Fruit fly (Drosophila melanogaster) whole organism, prepupa: Measurements from ENCODE around the gene Klp10A.
A peak's percentile ranks its signal among the peaks of the same experiment; 100 is the strongest.

Source experiments
- CG10631 ChIP-seq: fragments of 200-800 bp; sonication (Bioruptor generic); optimal IDR thresholded peaks from 2 replicates; lab custom pipeline; 2016; ENCODE audit warnings: missing biosample characterization, missing genetic modification characterization
- CG10669 ChIP-seq: fragments of 200-800 bp; sonication (Bioruptor generic); optimal IDR thresholded peaks from 3 replicates; lab custom pipeline; 2018; ENCODE audit warnings: missing biosample characterization, mild to moderate bottlenecking, missing genetic modification characterization, moderate library complexity
- CG11294 ChIP-seq: fragments of 200-800 bp; sonication (Bioruptor generic); IDR thresholded peaks from 2 replicates; pipeline ENCODE4 v1.3.6; 2022; ENCODE audit warnings: missing biosample characterization, missing genetic modification characterization
- CG11762 ChIP-seq: fragments of 200-800 bp; sonication (Bioruptor generic); optimal IDR thresholded peaks from 3 replicates; lab custom pipeline; 2016; ENCODE audit warnings: missing biosample characterization, missing genetic modification characterization; ENCODE audit not compliant: insufficient read depth
- CG11902 ChIP-seq: fragments of 200-800 bp; sonication (Bioruptor generic); optimal IDR thresholded peaks from 3 replicates; lab custom pipeline; 2016; ENCODE audit warnings: missing biosample characterization, missing genetic modification characterization
- CG1621 ChIP-seq: fragments of 200-800 bp; sonication (Bioruptor generic); optimal IDR thresholded peaks from 3 replicates; lab custom pipeline; 2018; ENCODE audit warnings: missing biosample characterization, mild to moderate bottlenecking, missing genetic modification characterization
- CG16779 ChIP-seq: fragments of 200-800 bp; sonication (Bioruptor generic); optimal IDR thresholded peaks from 3 replicates; lab custom pipeline; 2017; ENCODE audit warnings: missing biosample characterization, mild to moderate bottlenecking, missing genetic modification characterization
- CG3032 ChIP-seq: fragments of 200-800 bp; optimal IDR thresholded peaks from 2 replicates; lab custom pipeline; 2019; ENCODE audit warnings: missing biosample characterization, mild to moderate bottlenecking, missing genetic modification characterization, moderate library complexity
- CG32006 ChIP-seq: fragments of 200-800 bp; sonication (Bioruptor generic); optimal IDR thresholded peaks from 3 replicates; lab custom pipeline; 2017; ENCODE audit warnings: missing biosample characterization, mild to moderate bottlenecking, missing genetic modification characterization
- CG34406 ChIP-seq: fragments of 200-800 bp; sonication (Bioruptor generic); optimal IDR thresholded peaks from 3 replicates; lab custom pipeline; 2016; ENCODE audit warnings: missing biosample characterization, missing genetic modification characterization
- CG6163 ChIP-seq: fragments of 200-800 bp; sonication (Bioruptor generic); IDR thresholded peaks from 3 replicates; pipeline ENCODE4 v1.3.6; 2022; ENCODE audit warnings: missing biosample characterization, missing genetic modification characterization
- CG6276 ChIP-seq: fragments of 200-800 bp; sonication (Bioruptor generic); optimal IDR thresholded peaks from 2 replicates; lab custom pipeline; 2017; ENCODE audit warnings: missing biosample characterization, mild to moderate bottlenecking, missing genetic modification characterization
- CG6792 ChIP-seq: fragments of 200-800 bp; sonication (Bioruptor generic); optimal IDR thresholded peaks from 3 replicates; lab custom pipeline; 2016; ENCODE audit warnings: missing biosample characterization, missing genetic modification characterization
- CG6808 ChIP-seq: fragments of 200-800 bp; sonication (Bioruptor generic); optimal IDR thresholded peaks from 3 replicates; lab custom pipeline; 2017; ENCODE audit warnings: missing biosample characterization, missing genetic modification characterization, mild to moderate bottlenecking, moderate library complexity, missing genetic modification reagents
- CG6854 ChIP-seq: fragments of 200-800 bp; sonication (Bioruptor generic); optimal IDR thresholded peaks from 2 replicates; lab custom pipeline; 2017; ENCODE audit warnings: missing biosample characterization, mild to moderate bottlenecking, missing genetic modification characterization
- CG7368 ChIP-seq: fragments of 200-800 bp; sonication (Bioruptor generic); optimal IDR thresholded peaks from 3 replicates; lab custom pipeline; 2016; ENCODE audit warnings: missing biosample characterization, missing genetic modification characterization
- CG8119 ChIP-seq: fragments of 200-800 bp; sonication (Bioruptor generic); IDR thresholded peaks from 3 replicates; pipeline ENCODE4 v1.3.6; 2022; ENCODE audit warnings: missing biosample characterization, missing genetic modification characterization
- CG8632 ChIP-seq: fragments of 200-800 bp; sonication (Bioruptor generic); optimal IDR thresholded peaks from 3 replicates; lab custom pipeline; 2016; ENCODE audit warnings: missing biosample characterization, missing genetic modification characterization
- Eip75B ChIP-seq: fragments of 200-800 bp; sonication (Bioruptor generic); optimal IDR thresholded peaks from 3 replicates; lab custom pipeline; 2016; ENCODE audit warnings: missing biosample characterization, missing genetic modification characterization
- Eip78C ChIP-seq: fragments of 200-800 bp; sonication (Bioruptor generic); peaks from one replicate; lab custom pipeline; 2016; ENCODE audit warnings: missing biosample characterization, missing genetic modification characterization
- Eip93F ChIP-seq: fragments of 200-800 bp; sonication (Bioruptor generic); optimal IDR thresholded peaks from 2 replicates; lab custom pipeline; 2016; ENCODE audit warnings: missing biosample characterization, mild to moderate bottlenecking, missing genetic modification characterization
- Ets21C ChIP-seq: fragments of 200-800 bp; sonication (Bioruptor generic); optimal IDR thresholded peaks from 3 replicates; lab custom pipeline; 2016; ENCODE audit warnings: missing biosample characterization, missing genetic modification characterization
- Gug ChIP-seq: fragments of 200-800 bp; sonication (Bioruptor generic); IDR thresholded peaks from 2 replicates; pipeline ENCODE4 v1.3.6; 2022; ENCODE audit warnings: missing biosample characterization, missing genetic modification characterization
- Hr38 ChIP-seq: sonication (Bioruptor generic); optimal IDR thresholded peaks from 2 replicates; lab custom pipeline; 2016; ENCODE audit warnings: missing biosample characterization, missing genetic modification characterization
- Hr39 ChIP-seq: fragments of 200-800 bp; sonication (Bioruptor generic); optimal IDR thresholded peaks from 2 replicates; lab custom pipeline; 2016; ENCODE audit warnings: missing biosample characterization, missing genetic modification characterization
- Hr4 ChIP-seq: fragments of 200-800 bp; sonication (Bioruptor generic); optimal IDR thresholded peaks from 3 replicates; lab custom pipeline; 2016; ENCODE audit warnings: missing biosample characterization, missing genetic modification characterization
- Met ChIP-seq: fragments of 200-800 bp; sonication (Bioruptor generic); optimal IDR thresholded peaks from 3 replicates; lab custom pipeline; 2016; ENCODE audit warnings: missing biosample characterization, missing genetic modification characterization
- Smox ChIP-seq: fragments of 200-800 bp; sonication (Bioruptor generic); optimal IDR thresholded peaks from 3 replicates; lab custom pipeline; 2016; ENCODE audit warnings: missing biosample characterization, missing genetic modification characterization
- Sox102F ChIP-seq: fragments of 200-800 bp; sonication (Bioruptor generic); optimal IDR thresholded peaks from 2 replicates; lab custom pipeline; 2016; ENCODE audit warnings: missing biosample characterization, mild to moderate bottlenecking, missing genetic modification characterization
- Sox14 ChIP-seq: fragments of 200-800 bp; sonication (Bioruptor generic); optimal IDR thresholded peaks from 3 replicates; lab custom pipeline; 2016; ENCODE audit warnings: missing biosample characterization, missing genetic modification characterization
- Sox15 ChIP-seq: fragments of 200-800 bp; sonication (Bioruptor generic); optimal IDR thresholded peaks from 3 replicates; lab custom pipeline; 2016; ENCODE audit warnings: missing biosample characterization, missing genetic modification characterization
- achi ChIP-seq: fragments of 200-800 bp; sonication (Bioruptor generic); optimal IDR thresholded peaks from 3 replicates; lab custom pipeline; 2016; ENCODE audit warnings: missing biosample characterization, missing genetic modification characterization
- acj6 ChIP-seq: fragments of 200-800 bp; sonication (Bioruptor generic); optimal IDR thresholded peaks from 3 replicates; lab custom pipeline; 2016; ENCODE audit warnings: missing biosample characterization, missing genetic modification characterization
- cyc ChIP-seq: fragments of 200-800 bp; sonication (Bioruptor generic); optimal IDR thresholded peaks from 3 replicates; lab custom pipeline; 2016; ENCODE audit warnings: missing biosample characterization, missing genetic modification characterization
- dsx ChIP-seq: fragments of 200-800 bp; optimal IDR thresholded peaks from 3 replicates; lab custom pipeline; 2019; ENCODE audit warnings: missing biosample characterization, mild to moderate bottlenecking, missing genetic modification characterization, moderate library complexity; ENCODE audit not compliant: poor library complexity, severe bottlenecking
- esn ChIP-seq: fragments of 200-800 bp; sonication (Bioruptor generic); optimal IDR thresholded peaks from 2 replicates; lab custom pipeline; 2016; ENCODE audit warnings: missing biosample characterization, mild to moderate bottlenecking, missing genetic modification characterization, moderate library complexity
- fd85E ChIP-seq: fragments of 200-800 bp; sonication (Bioruptor generic); optimal IDR thresholded peaks from 3 replicates; lab custom pipeline; 2016; ENCODE audit warnings: missing biosample characterization, missing genetic modification characterization
- lz ChIP-seq: fragments of 200-800 bp; sonication (Bioruptor generic); optimal IDR thresholded peaks from 3 replicates; lab custom pipeline; 2016; ENCODE audit warnings: missing biosample characterization, missing genetic modification characterization
- net ChIP-seq: fragments of 200-800 bp; sonication (Bioruptor generic); optimal IDR thresholded peaks from 3 replicates; lab custom pipeline; 2016; ENCODE audit warnings: missing biosample characterization, missing genetic modification characterization
- pdm3 ChIP-seq: fragments of 200-800 bp; sonication (Bioruptor generic); optimal IDR thresholded peaks from 3 replicates; lab custom pipeline; 2016; ENCODE audit warnings: missing biosample characterization, missing genetic modification characterization
- salr ChIP-seq, 2 experiments: fragments of 200-800 bp; sonication (Bioruptor generic); optimal IDR thresholded peaks; 3 replicates each; lab custom pipeline; 2016 to 2018; ENCODE audit warnings: missing biosample characterization in 2 of 2, missing genetic modification characterization in 2 of 2, mild to moderate bottlenecking in 1 of 2
- ss ChIP-seq, 2 experiments: fragments of 200-800 bp; sonication (Bioruptor generic); optimal IDR thresholded peaks; 2 replicates in 1 of 2; 3 replicates in 1 of 2; lab custom pipeline; 2017 to 2018; ENCODE audit warnings: mild to moderate bottlenecking in 2 of 2, missing biosample characterization in 2 of 2, missing genetic modification characterization in 2 of 2, moderate library complexity in 1 of 2
- svp ChIP-seq: fragments of 200-800 bp; sonication (Bioruptor generic); peaks from one replicate; lab custom pipeline; 2016; ENCODE audit warnings: missing biosample characterization, missing genetic modification characterization
- topi ChIP-seq: fragments of 200-800 bp; sonication (Bioruptor generic); optimal IDR thresholded peaks from 3 replicates; lab custom pipeline; 2016; ENCODE audit warnings: missing biosample characterization, missing genetic modification characterization
- vri ChIP-seq: fragments of 200-800 bp; sonication (Bioruptor generic); optimal IDR thresholded peaks from 3 replicates; lab custom pipeline; 2016; ENCODE audit warnings: missing biosample characterization, mild to moderate bottlenecking, missing genetic modification characterization

Gene Klp10A

dm6 chrX:11153826-11154510 lies 17.1 kb upstream of the Klp10A start, which contains the start of the genes rtv and Dlic (continued):
- no peak for TF ChIP-seq fd85E (GFP tag; lab: Kevin White, UChicago)
- no peak for TF ChIP-seq Sox15
- no peak for TF ChIP-seq Sox102F (GFP tag; lab: Kevin White, UChicago)
- peak; percentile 19 for TF ChIP-seq Ets21C
- TF ChIP-seq topi (GFP tag; lab: Kevin White, UChicago), result no peak
- TF ChIP-seq CG6276 (GFP tag; lab: Kevin White, UChicago), result no peak
- TF ChIP-seq CG11294 (GFP tag; lab: Robert Waterston, UW), result no peak
- no peak for TF ChIP-seq CG11902 (GFP tag; lab: Kevin White, UChicago)
- TF ChIP-seq CG3032 (tag; lab: Kevin White, UChicago), result no peak
- peak; percentile 0 for TF ChIP-seq acj6
- TF ChIP-seq CG34406 (GFP tag; lab: Kevin White, UChicago), result no peak
- no peak for TF ChIP-seq CG8119 (GFP tag; lab: Robert Waterston, UW)
- no peak for TF ChIP-seq Eip93F
- no peak for TF ChIP-seq dsx (GFP tag; lab: Kevin White, UChicago)
- TF ChIP-seq achi (GFP tag; lab: Kevin White, UChicago), result no peak
- peak; percentile 4 for TF ChIP-seq pdm3 (GFP tag; lab: Kevin White, UChicago)
- no peak for TF ChIP-seq CG6792 (GFP tag; lab: Kevin White, UChicago)
- no peak for TF ChIP-seq vri
- TF ChIP-seq CG10669 (GFP tag; lab: Kevin White, UChicago), result no peak
- peak; percentile 78 for TF ChIP-seq svp (GFP tag; lab: Kevin White, UChicago)
- TF ChIP-seq Eip75B (GFP tag; lab: Kevin White, UChicago), result peak; percentile 8
- TF ChIP-seq Met (GFP tag; lab: Kevin White, UChicago), result peak; percentile 8
- no peak for TF ChIP-seq net (GFP tag; lab: Kevin White, UChicago)
- no peak for TF ChIP-seq CG32006
- TF ChIP-seq CG6854 (GFP tag; lab: Kevin White, UChicago), result no peak
- TF ChIP-seq CG10631 (GFP tag; lab: Kevin White, UChicago), result no peak
- TF ChIP-seq ss (GFP tag; optimal IDR thresholded peaks at IDR 0.05; lab: Kevin White, UChicago), result no peak
- TF ChIP-seq, all 60 proteins: peak for 15

dm6 chrX:11153413-11153812 lies 16.5 kb upstream of the Klp10A start:
- TF ChIP-seq Smox (GFP tag; lab: Kevin White, UChicago) (no peak), Eip93F (peak; percentile 28), Hr39 (GFP tag; lab: Kevin White, UChicago) (no peak), ss (GFP tag; optimal IDR thresholded peaks at IDR 0.05; lab: Kevin White, UChicago) (no peak)

dm6 chrX:11149201-11149600 lies 12.3 kb upstream of the Klp10A start, which contains the start of gene Lint-1:
Gene Lint-1 (plus strand): TSS chrX:11149323.
- TF ChIP-seq Smox (GFP tag; lab: Kevin White, UChicago) (peak; percentile 35), Hr4 (peak; percentile 15), esn (GFP tag; lab: Kevin White, UChicago) (peak; percentile 16), ss (GFP tag; optimal IDR thresholded peaks at IDR 0.05; lab: Kevin White, UChicago) (no peak), CG6792 (GFP tag; lab: Kevin White, UChicago) (no peak), topi (GFP tag; lab: Kevin White, UChicago) (peak; percentile 40), CG6276 (GFP tag; lab: Kevin White, UChicago) (no peak), Hr38 (no peak), cyc (peak; percentile 27), vri (peak; percentile 54), CG16779 (tag; lab: Kevin White, UChicago) (no peak), CG1621 (tag; lab: Kevin White, UChicago) (no peak), Eip78C (GFP tag; lab: Kevin White, UChicago) (peak; percentile 60), Sox15 (no peak), CG11902 (GFP tag; lab: Kevin White, UChicago) (no peak), CG8119 (GFP tag; lab: Robert Waterston, UW) (no peak), salr (GFP tag; optimal IDR thresholded peaks at IDR 0.05; lab: Kevin White, UChicago) (no peak), lz (GFP tag; lab: Kevin White, UChicago) (peak; percentile 54), acj6 (peak; percentile 23), CG3032 (tag; lab: Kevin White, UChicago) (no peak), CG8632 (GFP tag; lab: Kevin White, UChicago) (peak; percentile 5), CG6163 (GFP tag; lab: Robert Waterston, UW) (no peak), CG11762 (GFP tag; lab: Kevin White, UChicago) (no peak), dsx (GFP tag; lab: Kevin White, UChicago) (no peak), CG10631 (GFP tag; lab: Kevin White, UChicago) (peak; percentile 5), fd85E (GFP tag; lab: Kevin White, UChicago) (no peak), Eip93F (no peak), Gug (GFP tag; lab: Robert Waterston, UW) (no peak), CG6808 (GFP tag; lab: Kevin White, UChicago) (no peak), CG7368 (GFP tag; lab: Kevin White, UChicago) (no peak), Sox14 (GFP tag; lab: Kevin White, UChicago) (no peak)
